Fruit fly (Drosophila melanogaster): ENCODE measurements around the gene Psf1.

dm6 chr3L:1232582-1232981, 14.9 kb downstream of the Psf1 start, which contains the start of gene CG33965:
- TF ChIP-seq CTCF (GFP tag; optimal IDR thresholded peaks at IDR 0.05) (no peak), sens-2 (GFP tag; IDR thresholded peaks at IDR 0.05) (no peak), CG15601 (tag; optimal IDR thresholded peaks at IDR 0.05) (no peak), knrl (GFP tag; IDR thresholded peaks at IDR 0.05; ENCODE audit: partially characterized antibody) (no peak), CG32532 (GFP tag; IDR thresholded peaks at IDR 0.05) (no peak), Mad (GFP tag; optimal IDR thresholded peaks at IDR 0.05) (no peak), Bdp1 (GFP tag; optimal IDR thresholded peaks at IDR 0.05) (no peak), run (tag; optimal IDR thresholded peaks at IDR 0.05) (no peak), sqz (GFP tag; optimal IDR thresholded peaks at IDR 0.05) (no peak), dmrt11E (tag; optimal IDR thresholded peaks at IDR 0.05) (no peak), tna (GFP tag; IDR thresholded peaks at IDR 0.05; ENCODE audit: partially characterized antibody) (no peak), CG10979 (tag; optimal IDR thresholded peaks at IDR 0.05) (no peak), nom (GFP tag; optimal IDR thresholded peaks at IDR 0.05) (no peak), CG9437 (GFP tag; optimal IDR thresholded peaks at IDR 0.05) (no peak)
